Fruit fly (Drosophila melanogaster) whole organism, embryonic: ENCODE measurements around the gene Tet.
A peak's percentile ranks its signal among the peaks of the same experiment; 100 is the strongest.

Experiments
- Antp ChIP-seq: fragments of 200-800 bp; sonication (Bioruptor generic); optimal IDR thresholded peaks from 3 replicates; lab custom pipeline; 2016; ENCODE audit warnings: missing biosample characterization, missing genetic modification characterization
- CG10274 ChIP-seq: fragments of 200-800 bp; sonication (Bioruptor generic); optimal IDR thresholded peaks from 3 replicates; lab custom pipeline; 2017; ENCODE audit warnings: missing biosample characterization, mild to moderate bottlenecking, missing genetic modification characterization
- CG11398 ChIP-seq: fragments of 200-800 bp; sonication (Bioruptor generic); optimal IDR thresholded peaks from 2 replicates; lab custom pipeline; 2016; ENCODE audit warnings: missing biosample characterization, missing genetic modification characterization
- CG13424 ChIP-seq: fragments of 200-800 bp; sonication (Bioruptor generic); optimal IDR thresholded peaks from 2 replicates; lab custom pipeline; 2019; ENCODE audit warnings: missing biosample characterization, mild to moderate bottlenecking, missing genetic modification characterization, moderate library complexity
- CG17568 ChIP-seq: fragments of 200-800 bp; sonication (Bioruptor generic); optimal IDR thresholded peaks from 2 replicates; lab custom pipeline; 2018; ENCODE audit warnings: missing biosample characterization, mild to moderate bottlenecking, missing genetic modification characterization, moderate library complexity
- CG17829 ChIP-seq: fragments of 200-800 bp; optimal IDR thresholded peaks from 2 replicates; lab custom pipeline; 2019; ENCODE audit warnings: missing biosample characterization, mild to moderate bottlenecking, missing genetic modification characterization, moderate library complexity
- CG18262 ChIP-seq: fragments of 200-800 bp; optimal IDR thresholded peaks from 3 replicates; lab custom pipeline; 2019; ENCODE audit warnings: missing biosample characterization, mild to moderate bottlenecking, missing genetic modification characterization, moderate library complexity
- CG4404 ChIP-seq: fragments of 200-800 bp; sonication (Bioruptor generic); IDR thresholded peaks from 2 replicates; pipeline ENCODE4 v1.3.6; 2022; ENCODE audit warnings: missing biosample characterization, missing genetic modification characterization
- CG4617 ChIP-seq: fragments of 200-800 bp; sonication (Bioruptor generic); optimal IDR thresholded peaks from 3 replicates; lab custom pipeline; 2016; ENCODE audit warnings: missing biosample characterization, missing genetic modification characterization, borderline replicate concordance
- CG4854 ChIP-seq: fragments of 200-800 bp; sonication (Bioruptor generic); optimal IDR thresholded peaks from 2 replicates; lab custom pipeline; 2016; ENCODE audit warnings: missing biosample characterization, missing genetic modification characterization, inconsistent platforms
- CG7271 ChIP-seq: fragments of 200-800 bp; sonication (Bioruptor generic); optimal IDR thresholded peaks from 2 replicates; lab custom pipeline; 2018; ENCODE audit warnings: missing biosample characterization, mild to moderate bottlenecking, missing genetic modification characterization, moderate library complexity
- CG7556 ChIP-seq: fragments of 200-800 bp; sonication (Bioruptor generic); optimal IDR thresholded peaks from 2 replicates; lab custom pipeline; 2017; ENCODE audit warnings: missing biosample characterization, mild to moderate bottlenecking, missing genetic modification characterization
- CG8089 ChIP-seq: fragments of 200-800 bp; sonication (Bioruptor generic); optimal IDR thresholded peaks from 3 replicates; lab custom pipeline; 2016; ENCODE audit warnings: missing biosample characterization, missing genetic modification characterization
- CG8388 ChIP-seq: fragments of 200-800 bp; sonication (Bioruptor generic); optimal IDR thresholded peaks from 2 replicates; lab custom pipeline; 2019; ENCODE audit warnings: missing biosample characterization, mild to moderate bottlenecking, missing genetic modification characterization, moderate library complexity
- CG9609 ChIP-seq: fragments of 200-800 bp; sonication (Bioruptor generic); optimal IDR thresholded peaks from 3 replicates; lab custom pipeline; 2016; ENCODE audit warnings: missing biosample characterization, missing genetic modification characterization
- CTCF ChIP-seq: fragments of 200-800 bp; sonication (Bioruptor generic); optimal IDR thresholded peaks from 2 replicates; lab custom pipeline; 2017; ENCODE audit warnings: missing biosample characterization, mild to moderate bottlenecking, missing genetic modification characterization, moderate library complexity
- CrebB ChIP-seq: fragments of 200-800 bp; sonication (Bioruptor generic); optimal IDR thresholded peaks from 3 replicates; lab custom pipeline; 2018; ENCODE audit warnings: missing biosample characterization, mild to moderate bottlenecking, missing genetic modification characterization
- Dad ChIP-seq: fragments of 200-800 bp; sonication (Bioruptor generic); optimal IDR thresholded peaks from 3 replicates; lab custom pipeline; 2016; ENCODE audit warnings: missing biosample characterization, missing genetic modification characterization
- Dip2 ChIP-seq: fragments of 200-800 bp; sonication (Bioruptor generic); IDR thresholded peaks from 2 replicates; pipeline ENCODE4 v1.3.6; 2022; ENCODE audit warnings: missing biosample characterization, missing genetic modification characterization
- Dref ChIP-seq: fragments of 200-800 bp; sonication (Bioruptor generic); IDR thresholded peaks from 2 replicates; pipeline ENCODE4 v1.3.6; 2022; ENCODE audit warnings: missing biosample characterization, missing genetic modification characterization
- E2f1 ChIP-seq: fragments of 200-800 bp; sonication (Bioruptor generic); IDR thresholded peaks from 2 replicates; pipeline ENCODE4 v1.3.6; 2022; ENCODE audit warnings: missing biosample characterization, missing genetic modification characterization
- Gsc ChIP-seq: fragments of 200-800 bp; sonication (Bioruptor generic); IDR thresholded peaks from 2 replicates; pipeline ENCODE4 v1.3.6; 2022; ENCODE audit warnings: missing biosample characterization, missing genetic modification characterization
- Jarid2 ChIP-seq: fragments of 200-800 bp; sonication (Bioruptor generic); optimal IDR thresholded peaks from 3 replicates; lab custom pipeline; 2017; ENCODE audit warnings: mild to moderate bottlenecking, missing biosample characterization, missing genetic modification reagents, missing genetic modification characterization
- Nf-YB ChIP-seq: fragments of 200-800 bp; sonication (Bioruptor generic); optimal IDR thresholded peaks from 3 replicates; lab custom pipeline; 2019; ENCODE audit warnings: missing biosample characterization, mild to moderate bottlenecking, missing genetic modification characterization, moderate library complexity
- Nf-YC ChIP-seq: fragments of 200-800 bp; optimal IDR thresholded peaks from 3 replicates; lab custom pipeline; 2019; ENCODE audit warnings: missing biosample characterization, mild to moderate bottlenecking, missing genetic modification characterization, moderate library complexity
- Optix ChIP-seq: fragments of 200-800 bp; sonication (Bioruptor generic); IDR thresholded peaks from 3 replicates; pipeline ENCODE4 v1.3.6; 2022; ENCODE audit warnings: missing biosample characterization, missing genetic modification characterization
- Six4 ChIP-seq: fragments of 200-800 bp; sonication (Bioruptor generic); optimal IDR thresholded peaks from 2 replicates; lab custom pipeline; 2016; ENCODE audit warnings: missing biosample characterization, missing genetic modification characterization
- Ssrp ChIP-seq: fragments of 200-800 bp; sonication (Bioruptor generic); optimal IDR thresholded peaks from 2 replicates; lab custom pipeline; 2018; ENCODE audit warnings: missing biosample characterization, mild to moderate bottlenecking, missing genetic modification characterization, moderate library complexity
- TFAM ChIP-seq: fragments of 200-800 bp; sonication (Bioruptor generic); optimal IDR thresholded peaks from 2 replicates; lab custom pipeline; 2017; ENCODE audit warnings: missing biosample characterization, missing genetic modification characterization, inconsistent platforms
- ap ChIP-seq: fragments of 200-800 bp; sonication (Bioruptor generic); IDR thresholded peaks from 2 replicates; pipeline ENCODE4 v1.3.6; 2022; ENCODE audit warnings: missing biosample characterization, missing genetic modification characterization
- ci ChIP-seq: fragments of 200-800 bp; sonication (Bioruptor generic); IDR thresholded peaks from 3 replicates; pipeline ENCODE4 v1.3.6; 2022; ENCODE audit warnings: missing biosample characterization, missing genetic modification characterization
- crol ChIP-seq: fragments of 200-800 bp; sonication (Bioruptor generic); IDR thresholded peaks from 2 replicates; pipeline ENCODE4 v1.3.6; 2022; ENCODE audit warnings: missing biosample characterization, missing genetic modification characterization
- da ChIP-seq: fragments of 200-800 bp; sonication (Bioruptor generic); optimal IDR thresholded peaks from 2 replicates; lab custom pipeline; 2016; ENCODE audit warnings: missing biosample characterization, missing genetic modification characterization
- danr ChIP-seq: fragments of 200-800 bp; sonication (Bioruptor generic); IDR thresholded peaks from 2 replicates; pipeline ENCODE4 v1.3.6; 2022; ENCODE audit warnings: missing biosample characterization, missing genetic modification characterization
- emc ChIP-seq: fragments of 200-800 bp; sonication (Bioruptor generic); optimal IDR thresholded peaks from 2 replicates; lab custom pipeline; 2016; ENCODE audit warnings: missing biosample characterization, missing genetic modification characterization
- fd64A ChIP-seq: fragments of 200-800 bp; sonication (Bioruptor generic); optimal IDR thresholded peaks from 3 replicates; lab custom pipeline; 2018; ENCODE audit warnings: missing biosample characterization, mild to moderate bottlenecking, missing genetic modification characterization
- gce ChIP-seq: fragments of 200-800 bp; sonication (Bioruptor generic); IDR thresholded peaks from 3 replicates; pipeline ENCODE4 v1.3.6; 2022; ENCODE audit warnings: missing biosample characterization, missing genetic modification characterization
- grau ChIP-seq: fragments of 200-800 bp; optimal IDR thresholded peaks from 3 replicates; lab custom pipeline; 2019; ENCODE audit warnings: missing biosample characterization, mild to moderate bottlenecking, missing genetic modification characterization, moderate library complexity
- ham ChIP-seq: fragments of 200-800 bp; sonication (Bioruptor generic); IDR thresholded peaks from 2 replicates; pipeline ENCODE4 v1.3.6; 2022; ENCODE audit warnings: missing biosample characterization, missing genetic modification characterization
- maf-S ChIP-seq: fragments of 200-800 bp; sonication (Bioruptor generic); optimal IDR thresholded peaks from 2 replicates; lab custom pipeline; 2016; ENCODE audit warnings: missing biosample characterization, missing genetic modification characterization
- onecut ChIP-seq: fragments of 200-800 bp; sonication (Bioruptor generic); IDR thresholded peaks from 2 replicates; pipeline ENCODE4 v1.3.6; 2022; ENCODE audit warnings: missing biosample characterization, missing genetic modification characterization
- org-1 ChIP-seq: fragments of 200-800 bp; sonication (Bioruptor generic); optimal IDR thresholded peaks from 2 replicates; lab custom pipeline; 2017; ENCODE audit warnings: missing biosample characterization, missing genetic modification characterization
- pan ChIP-seq, 4 experiments: fragments of >200 bp in 3 of 4; fragments of 200-800 bp in 1 of 4; sonication (Bioruptor generic) in 1 of 4; optimal IDR thresholded peaks in 3 of 4; IDR thresholded peaks in 1 of 4; 2 replicates each; pipeline versions ENCODE4 v1.3.6 to Lab custom; 2017 to 2022; ENCODE audit warnings: missing biosample characterization in 2 of 4, missing genetic modification characterization in 2 of 4, mixed read lengths in 1 of 4
- pb ChIP-seq: fragments of 200-800 bp; sonication (Bioruptor generic); optimal IDR thresholded peaks from 3 replicates; lab custom pipeline; 2016; ENCODE audit warnings: missing biosample characterization, missing genetic modification characterization
- pzg ChIP-seq: fragments of 200-800 bp; sonication (Bioruptor generic); optimal IDR thresholded peaks from 3 replicates; lab custom pipeline; 2018; ENCODE audit warnings: missing biosample characterization, mild to moderate bottlenecking, missing genetic modification characterization, moderate library complexity
- row ChIP-seq: fragments of 200-800 bp; sonication (Bioruptor generic); IDR thresholded peaks from 3 replicates; pipeline ENCODE4 v1.3.6; 2022; ENCODE audit warnings: missing biosample characterization, missing genetic modification characterization
- scrt ChIP-seq: fragments of 200-800 bp; sonication (Bioruptor generic); optimal IDR thresholded peaks from 2 replicates; lab custom pipeline; 2018; ENCODE audit warnings: missing biosample characterization, mild to moderate bottlenecking, missing genetic modification characterization, moderate library complexity
- sens ChIP-seq: fragments of 200-800 bp; sonication (Bioruptor generic); peaks from one replicate; lab custom pipeline; 2016; ENCODE audit warnings: missing biosample characterization, missing genetic modification characterization
- sna ChIP-seq: fragments of 200-800 bp; sonication (Bioruptor generic); IDR thresholded peaks from 2 replicates; pipeline ENCODE4 v1.3.6; 2022; ENCODE audit warnings: missing biosample characterization, missing genetic modification characterization; ENCODE audit not compliant: partially characterized antibody
- tgo ChIP-seq: fragments of 200-800 bp; sonication (Bioruptor generic); IDR thresholded peaks from 3 replicates; pipeline ENCODE4 v1.3.6; 2022; ENCODE audit warnings: missing biosample characterization, missing genetic modification characterization
- twi ChIP-seq: fragments of 200-800 bp; optimal IDR thresholded peaks from 2 replicates; lab custom pipeline; 2019; ENCODE audit warnings: missing biosample characterization, mild to moderate bottlenecking, missing genetic modification characterization, moderate library complexity
- zfh1 ChIP-seq: fragments of 200-800 bp; sonication (Bioruptor generic); IDR thresholded peaks from 3 replicates; pipeline ENCODE4 v1.3.6; 2022; ENCODE audit warnings: missing biosample characterization, missing genetic modification characterization

The Tet gene

dm6 chr3L:2745698-2746410 is 133.1 kb downstream of the Tet start (continued):
- TF ChIP-seq zfh1 (no peak), emc (GFP tag; lab: Kevin White, UChicago) (no peak), ci (peak; percentile 32; the same call in 1 of the 3 replicates), Nf-YC (tag; lab: Kevin White, UChicago) (no peak), CG11398 (GFP tag; lab: Kevin White, UChicago) (no peak), CG7556 (GFP tag; lab: Kevin White, UChicago) (no peak), scrt (no peak), Optix (GFP tag; lab: Robert Waterston, UW) (no peak), Ssrp (tag; lab: Kevin White, UChicago) (no peak), Dip2 (GFP tag; lab: Robert Waterston, UW) (no peak), CrebB (tag; lab: Kevin White, UChicago) (no peak), CG4617 (GFP tag; lab: Kevin White, UChicago) (no peak), danr (no peak), Jarid2 (GFP tag; lab: Kevin White, UChicago) (no peak), Six4 (GFP tag; lab: Kevin White, UChicago) (no peak), CG17829 (tag; lab: Kevin White, UChicago) (no peak), crol (GFP tag; lab: Robert Waterston, UW) (no peak), CG10274 (GFP tag; lab: Kevin White, UChicago) (no peak), CTCF (no peak), CG13424 (no peak), CG9609 (no peak), da (no peak), row (GFP tag; lab: Robert Waterston, UW) (no peak), org-1 (GFP tag; lab: Kevin White, UChicago) (no peak), pan (optimal IDR thresholded peaks at IDR 0.05; lab: Kevin White, UChicago) (no peak), pan (GFP tag; optimal IDR thresholded peaks at IDR 0.05 in 1 of 2, IDR thresholded peaks at IDR 0.05 in 1 of 2) (no peak), sens (GFP tag; lab: Kevin White, UChicago) (peak; percentile 25), twi (tag; lab: Kevin White, UChicago) (no peak), CG18262 (tag; lab: Kevin White, UChicago) (no peak), CG4404 (GFP tag; lab: Robert Waterston, UW) (no peak), CG7271 (no peak), CG8089 (no peak), gce (GFP tag; lab: Robert Waterston, UW) (no peak; the same call in 2 of the 3 replicates), TFAM (GFP tag; lab: Kevin White, UChicago) (no peak), Dref (GFP tag; lab: Robert Waterston, UW) (no peak), sna (GFP tag; lab: Robert Waterston, UW) (no peak), fd64A (GFP tag; lab: Kevin White, UChicago) (no peak), E2f1 (GFP tag; lab: Robert Waterston, UW) (no peak), Gsc (GFP tag; lab: Robert Waterston, UW) (no peak), maf-S (GFP tag; lab: Kevin White, UChicago) (no peak), ap (GFP tag; lab: Robert Waterston, UW) (no peak), Antp (GFP tag; lab: Kevin White, UChicago) (no peak), Dad (no peak), tgo (no peak), ham (no peak), pzg (no peak), onecut (GFP tag; lab: Robert Waterston, UW) (peak; percentile 91), CG8388 (GFP tag; lab: Kevin White, UChicago) (no peak), CG4854 (GFP tag; lab: Kevin White, UChicago) (no peak), Nf-YB (no peak), CG17568 (GFP tag; lab: Kevin White, UChicago) (no peak), grau (tag; lab: Kevin White, UChicago) (no peak), pb (GFP tag; lab: Kevin White, UChicago) (no peak)
